Worm (Caenorhabditis elegans): ENCODE results near the gene Y51H7C.7.

ce11 chrII:1385280-1385679 lies 17.1 kb upstream of the Y51H7C.7 start, which contains the start of gene F54D12.7:
- no peak for TF ChIP-seq elt-2 (tag; optimal IDR thresholded peaks at IDR 0.05)
- no peak for TF ChIP-seq ceh-9 (tag; optimal IDR thresholded peaks at IDR 0.05)
- TF ChIP-seq ama-1 (optimal IDR thresholded peaks at IDR 0.05): no peak
- TF ChIP-seq unc-86 (tag; optimal IDR thresholded peaks at IDR 0.05): no peak
- no peak for TF ChIP-seq pha-4 (tag; optimal IDR thresholded peaks at IDR 0.05)
- TF ChIP-seq F13H6.1 (tag; optimal IDR thresholded peaks at IDR 0.05): no peak
- no peak for TF ChIP-seq nhr-11 (tag; optimal IDR thresholded peaks at IDR 0.05)
- no peak for TF ChIP-seq unc-42 (tag; optimal IDR thresholded peaks at IDR 0.05)
- TF ChIP-seq nhr-232 (tag; optimal IDR thresholded peaks at IDR 0.05): no peak
- no peak for TF ChIP-seq dmd-4 (tag; optimal IDR thresholded peaks at IDR 0.05; ENCODE audit: borderline replicate concordance)
- no peak for TF ChIP-seq fax-1 (tag; optimal IDR thresholded peaks at IDR 0.05)
- no peak for TF ChIP-seq pat-9 (tag; optimal IDR thresholded peaks at IDR 0.05)
